Worm (Caenorhabditis elegans) whole organism, L3 larva: ENCODE measurements around the gene srbc-62.

Experiments used
- R02D3.7 ChIP-seq: fragments of 150-350 bp; optimal IDR thresholded peaks from 2 replicates; lab custom pipeline; 2014; ENCODE audit warnings: missing biosample characterization, missing genetic modification characterization
- ZK546.5 ChIP-seq: sonication (generic microtip); optimal IDR thresholded peaks from 2 replicates; lab custom pipeline; 2017; ENCODE audit warnings: missing biosample characterization, missing genetic modification characterization
- aly-2 ChIP-seq: fragments of 150-350 bp; optimal IDR thresholded peaks from 2 replicates; lab custom pipeline; 2014; ENCODE audit warnings: missing biosample characterization, missing genetic modification characterization
- ceh-16 ChIP-seq: sonication (generic microtip); optimal IDR thresholded peaks from 2 replicates; lab custom pipeline; 2017; ENCODE audit warnings: missing biosample characterization, missing genetic modification characterization
- ceh-28 ChIP-seq: fragments of 150-350 bp; optimal IDR thresholded peaks from 2 replicates; lab custom pipeline; 2014; ENCODE audit warnings: missing biosample characterization, missing genetic modification reagents, missing genetic modification characterization
- ceh-82 ChIP-seq: fragments of 150-350 bp; optimal IDR thresholded peaks from 2 replicates; lab custom pipeline; 2014; ENCODE audit warnings: missing biosample characterization, missing genetic modification characterization
- ceh-9 ChIP-seq: sonication (generic microtip); optimal IDR thresholded peaks from 2 replicates; lab custom pipeline; 2018; ENCODE audit warnings: missing biosample characterization, missing genetic modification characterization
- daf-12 ChIP-seq: fragments of 150-350 bp; optimal IDR thresholded peaks from 2 replicates; lab custom pipeline; 2014; ENCODE audit warnings: missing biosample characterization, missing genetic modification reagents, missing genetic modification characterization
- egl-27 ChIP-seq: sonication (generic microtip); optimal IDR thresholded peaks from 4 replicates; lab custom pipeline; 2017; ENCODE audit warnings: missing biosample characterization, missing genetic modification reagents, missing genetic modification characterization
- egl-5 ChIP-seq: fragments of 150-350 bp; optimal IDR thresholded peaks from 2 replicates; lab custom pipeline; 2017; ENCODE audit warnings: missing biosample characterization, missing genetic modification reagents, missing genetic modification characterization, inconsistent platforms
- elt-1 ChIP-seq: fragments of 150-350 bp; optimal IDR thresholded peaks from 2 replicates; lab custom pipeline; 2014; ENCODE audit warnings: missing biosample characterization, missing genetic modification characterization
- elt-2 ChIP-seq: sonication (generic microtip); optimal IDR thresholded peaks from 2 replicates; lab custom pipeline; 2016; ENCODE audit warnings: missing genetic modification reagents, mild to moderate bottlenecking, missing genetic modification characterization, missing compliant biosample characterization
- elt-3 ChIP-seq, 3 experiments: fragments of 150-350 bp in 1 of 3; sonication (generic microtip) in 2 of 3; optimal IDR thresholded peaks; 2 replicates in 2 of 3; 4 replicates in 1 of 3; lab custom pipeline; 2014 to 2017; ENCODE audit warnings: missing biosample characterization in 3 of 3, missing genetic modification characterization in 3 of 3
- eor-1 ChIP-seq, 2 experiments: fragments of 150-350 bp; optimal IDR thresholded peaks; 2 replicates each; lab custom pipeline; 2014 to 2018; ENCODE audit warnings: missing biosample characterization in 2 of 2, missing genetic modification characterization in 2 of 2
- fkh-10 ChIP-seq: sonication (generic microtip); optimal IDR thresholded peaks from 2 replicates; lab custom pipeline; 2017; ENCODE audit warnings: missing biosample characterization, missing genetic modification reagents, missing genetic modification characterization
- fkh-2 ChIP-seq: fragments of 150-350 bp; optimal IDR thresholded peaks from 2 replicates; lab custom pipeline; 2014; ENCODE audit warnings: missing biosample characterization, missing genetic modification reagents, missing genetic modification characterization
- fos-1 ChIP-seq: fragments of 150-350 bp; optimal IDR thresholded peaks from 2 replicates; lab custom pipeline; 2014; ENCODE audit warnings: missing biosample characterization, missing genetic modification characterization
- hmg-11 ChIP-seq: sonication (generic microtip); optimal IDR thresholded peaks from 2 replicates; lab custom pipeline; 2016; ENCODE audit warnings: missing genetic modification characterization, missing compliant biosample characterization
- lsy-12 ChIP-seq: sonication (generic microtip); optimal IDR thresholded peaks from 2 replicates; lab custom pipeline; 2016; ENCODE audit warnings: mild to moderate bottlenecking, missing genetic modification characterization, missing compliant biosample characterization
- mdl-1 ChIP-seq: fragments of 150-350 bp; optimal IDR thresholded peaks from 2 replicates; lab custom pipeline; 2014; ENCODE audit warnings: missing biosample characterization, missing genetic modification characterization
- mml-1 ChIP-seq: fragments of 150-350 bp; sonication (generic microtip); optimal IDR thresholded peaks from 3 replicates; lab custom pipeline; 2014; ENCODE audit warnings: missing biosample characterization, missing genetic modification characterization
- nfya-1 ChIP-seq: sonication (generic microtip); optimal IDR thresholded peaks from 2 replicates; lab custom pipeline; 2017; ENCODE audit warnings: missing genetic modification characterization, mild to moderate bottlenecking, missing compliant biosample characterization, antibody characterized with exemption, moderate library complexity; ENCODE audit not compliant: insufficient read depth
- nhr-12 ChIP-seq: fragments of 150-350 bp; optimal IDR thresholded peaks from 2 replicates; lab custom pipeline; 2014; ENCODE audit warnings: missing biosample characterization, missing genetic modification characterization
- nhr-237 ChIP-seq: fragments of 150-350 bp; optimal IDR thresholded peaks from 2 replicates; lab custom pipeline; 2014; ENCODE audit warnings: missing biosample characterization, missing genetic modification characterization
- nhr-25 ChIP-seq: sonication (generic microtip); optimal IDR thresholded peaks from 2 replicates; lab custom pipeline; 2017; ENCODE audit warnings: missing biosample characterization, missing genetic modification characterization
- nhr-43 ChIP-seq: sonication (generic microtip); optimal IDR thresholded peaks from 2 replicates; lab custom pipeline; 2016; ENCODE audit warnings: mild to moderate bottlenecking, missing genetic modification characterization, missing compliant biosample characterization; ENCODE audit not compliant: poor library complexity, severe bottlenecking
- nhr-67 ChIP-seq: fragments of 150-350 bp; optimal IDR thresholded peaks from 2 replicates; lab custom pipeline; 2014; ENCODE audit warnings: missing biosample characterization, missing genetic modification characterization
- nhr-76 ChIP-seq: fragments of 150-350 bp; sonication (generic microtip); optimal IDR thresholded peaks from 5 replicates; lab custom pipeline; 2014; ENCODE audit warnings: missing biosample characterization, missing genetic modification characterization
- nhr-77 ChIP-seq: fragments of 150-350 bp; optimal IDR thresholded peaks from 2 replicates; lab custom pipeline; 2014; ENCODE audit warnings: missing biosample characterization, missing genetic modification characterization
- sea-2 ChIP-seq: fragments of 150-350 bp; sonication (generic microtip); optimal IDR thresholded peaks from 4 replicates; lab custom pipeline; 2014; ENCODE audit warnings: missing biosample characterization, missing genetic modification reagents, missing genetic modification characterization
- skn-1 ChIP-seq: fragments of 150-350 bp; optimal IDR thresholded peaks from 2 replicates; lab custom pipeline; 2014; ENCODE audit warnings: missing biosample characterization, missing genetic modification characterization
- tbx-2 ChIP-seq: sonication (generic microtip); optimal IDR thresholded peaks from 2 replicates; lab custom pipeline; 2016; ENCODE audit warnings: mild to moderate bottlenecking, missing genetic modification characterization, missing compliant biosample characterization
- unc-62 ChIP-seq: fragments of 150-350 bp; sonication (generic microtip); optimal IDR thresholded peaks from 4 replicates; lab custom pipeline; 2014; ENCODE audit warnings: missing biosample characterization, missing genetic modification reagents, missing genetic modification characterization
- zag-1 ChIP-seq: fragments of 150-350 bp; optimal IDR thresholded peaks from 2 replicates; lab custom pipeline; 2014; ENCODE audit warnings: missing biosample characterization, missing genetic modification characterization
- ztf-11 ChIP-seq: fragments of 150-350 bp; optimal IDR thresholded peaks from 2 replicates; lab custom pipeline; 2014; ENCODE audit warnings: missing biosample characterization, missing genetic modification characterization
- ztf-4 ChIP-seq: fragments of 150-350 bp; optimal IDR thresholded peaks from 2 replicates; lab custom pipeline; 2014; ENCODE audit warnings: missing biosample characterization, missing genetic modification characterization

srbc-62 gene

DNA sequence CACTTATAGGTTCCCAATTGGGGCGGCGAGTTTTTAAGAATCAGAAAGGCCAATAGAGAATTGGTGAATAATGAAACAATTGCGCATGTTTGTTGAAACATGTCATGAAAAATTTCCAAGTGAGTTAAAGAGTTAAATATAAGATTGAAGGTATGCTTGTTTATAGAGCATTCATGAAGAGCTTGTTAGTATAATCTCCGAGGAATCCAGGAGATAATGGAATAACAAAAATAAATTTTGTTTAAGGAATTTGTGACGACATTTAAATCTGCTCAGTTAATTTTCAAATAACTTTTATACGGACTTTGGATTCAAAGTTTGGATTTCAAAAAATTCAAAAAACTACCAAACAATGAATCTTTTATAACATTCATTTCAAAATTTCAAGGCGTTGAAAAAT lies 27.4 kb upstream of the srbc-62 start, which contains the start of gene str-199:
str-199 (minus strand) TSS at position 101 of the 400 bp plus-strand sequence.
- no peak for TF ChIP-seq eor-1 (tag; optimal IDR thresholded peaks at IDR 0.05; lab: Kevin White, UChicago)
- TF ChIP-seq nhr-12 (tag; lab: Kevin White, UChicago) = no peak
- TF ChIP-seq fkh-2 (tag; lab: Kevin White, UChicago) = no peak
- no peak for TF ChIP-seq ztf-4 (tag; lab: Kevin White, UChicago)
- TF ChIP-seq hmg-11 (tag; lab: Kevin White, UChicago) = no peak
- no peak for TF ChIP-seq nhr-25
- TF ChIP-seq ceh-28 (tag; lab: Kevin White, UChicago) = no peak
- TF ChIP-seq, all 47 proteins: peak for 0

DNA sequence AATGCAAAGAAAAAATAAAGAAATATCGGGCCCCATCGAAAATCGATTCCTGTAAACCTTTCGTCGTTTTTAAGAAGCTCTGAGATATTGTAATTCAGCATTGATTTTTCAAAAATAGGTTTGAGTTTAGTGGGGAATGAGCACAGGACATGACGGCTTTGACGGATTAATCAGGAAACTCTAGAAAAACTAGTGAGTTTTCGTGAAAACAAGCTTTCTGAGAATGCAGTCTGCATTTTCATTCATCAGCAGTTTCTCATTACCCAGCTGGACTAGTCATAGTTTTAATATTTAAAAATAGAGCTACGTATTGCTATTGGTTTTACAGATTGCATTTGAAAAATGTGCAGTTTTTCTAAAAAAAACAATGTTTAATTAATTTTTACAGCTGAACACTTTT lies 25.6 kb upstream of the srbc-62 start, which contains the start of gene srz-47:
srz-47 (minus strand) TSS at position 101 of the 400 bp plus-strand sequence.
- TF ChIP-seq nfya-1 (tag; lab: Kevin White, UChicago) (no peak), ztf-11 (tag; lab: Kevin White, UChicago) (no peak), ceh-82 (tag; lab: Kevin White, UChicago) (no peak), nhr-237 (tag; lab: Kevin White, UChicago) (no peak), eor-1 (tag; optimal IDR thresholded peaks at IDR 0.05; lab: Kevin White, UChicago) (no peak), sea-2 (GFP tag; lab: Kevin White, UChicago) (no peak)

DNA sequence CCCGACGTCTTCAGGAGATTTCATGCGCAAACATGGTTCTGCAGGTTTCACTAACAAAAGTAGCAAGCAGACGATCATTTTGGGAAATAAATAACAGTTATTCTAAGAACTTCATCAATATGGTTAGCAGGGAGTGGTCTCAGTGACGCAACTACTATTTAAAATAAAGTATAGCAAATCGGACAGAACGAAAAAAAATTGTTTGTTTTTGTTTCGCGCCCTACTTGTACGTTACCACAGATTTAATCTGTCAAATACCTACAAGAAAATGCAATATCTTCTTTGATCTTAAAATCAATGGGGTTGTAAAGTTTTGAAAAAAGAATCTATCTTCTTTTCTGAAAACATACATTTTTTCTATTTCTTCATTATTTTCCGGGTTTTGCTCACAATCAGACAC lies 18.9 kb upstream of the srbc-62 start, which contains the start of gene srz-96:
srz-96 (plus strand) TSS at position 301 of the 400 bp plus-strand sequence.
- TF ChIP-seq unc-62 (no peak), mdl-1 (tag; lab: Kevin White, UChicago) (no peak), egl-27 (no peak), ceh-28 (tag; lab: Kevin White, UChicago) (no peak), egl-5 (no peak), ztf-11 (tag; lab: Kevin White, UChicago) (no peak), ztf-4 (tag; lab: Kevin White, UChicago) (no peak), nfya-1 (tag; lab: Kevin White, UChicago) (no peak), nhr-43 (tag; lab: Kevin White, UChicago) (no peak), fkh-2 (tag; lab: Kevin White, UChicago) (no peak)

DNA sequence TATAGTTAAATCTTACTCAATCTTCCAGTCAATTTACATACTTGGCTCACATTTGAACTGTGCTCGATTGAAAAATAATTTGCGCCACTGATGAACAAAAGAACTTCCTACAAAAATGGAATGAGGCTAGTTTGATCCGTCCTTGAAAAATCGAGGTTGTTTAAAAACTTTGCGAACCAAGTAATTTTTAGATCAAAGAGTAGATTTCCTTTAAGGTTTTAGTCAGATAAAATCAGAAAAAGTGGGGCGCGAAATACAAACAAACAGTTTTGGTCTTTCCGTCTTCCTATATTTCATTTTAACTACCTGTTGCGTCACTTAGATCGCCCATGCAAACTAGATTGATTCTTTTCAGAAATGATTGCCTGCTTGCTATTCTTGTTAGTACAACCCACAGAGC lies 15.9 kb upstream of the srbc-62 start, which contains the start of gene Y68A4A.10:
Y68A4A.10 (plus strand) TSS at position 301 of the 400 bp plus-strand sequence.
- TF ChIP-seq hmg-11 (tag; lab: Kevin White, UChicago) (no peak), ceh-28 (tag; lab: Kevin White, UChicago) (no peak), mml-1 (no peak), fos-1 (no peak), aly-2 (tag; lab: Kevin White, UChicago) (no peak), skn-1 (tag; lab: Kevin White, UChicago) (no peak)

DNA sequence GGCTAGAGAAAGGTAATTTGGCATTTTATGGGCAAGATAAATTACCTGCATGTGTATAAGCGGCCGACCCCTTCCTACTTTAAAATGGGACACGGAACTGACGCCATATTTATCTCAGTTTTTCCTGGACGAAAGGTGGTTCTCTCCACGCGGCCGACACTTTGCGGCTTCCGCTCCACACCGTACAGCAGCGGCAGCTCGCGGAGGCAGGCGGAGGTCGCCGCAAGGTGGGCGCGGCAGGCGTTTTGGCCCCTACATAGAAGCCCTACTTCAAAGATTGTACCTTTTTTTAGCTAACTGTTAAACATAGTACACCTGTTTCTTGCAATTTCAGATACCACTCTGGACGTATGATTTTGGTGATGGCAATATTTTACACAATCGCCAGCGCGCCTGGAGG lies 11.3 kb upstream of the srbc-62 start:
- TF ChIP-seq egl-5 = no peak
- TF ChIP-seq elt-2 (tag; lab: Kevin White, UChicago) = no peak
- TF ChIP-seq elt-1 (tag; lab: Kevin White, UChicago) = no peak
- TF ChIP-seq elt-3 (tag; optimal IDR thresholded peaks at IDR 0.05; lab: Kevin White, UChicago) = no peak
- TF ChIP-seq ceh-82 (tag; lab: Kevin White, UChicago) = no peak
- TF ChIP-seq daf-12 (tag; lab: Kevin White, UChicago) = no peak
- no peak for TF ChIP-seq mml-1
- TF ChIP-seq nhr-67 (tag; lab: Kevin White, UChicago) = no peak
- no peak for TF ChIP-seq nhr-77 (tag; lab: Kevin White, UChicago)
- TF ChIP-seq ceh-16 = no peak
- no peak for TF ChIP-seq ceh-9
- no peak for TF ChIP-seq fkh-10

DNA sequence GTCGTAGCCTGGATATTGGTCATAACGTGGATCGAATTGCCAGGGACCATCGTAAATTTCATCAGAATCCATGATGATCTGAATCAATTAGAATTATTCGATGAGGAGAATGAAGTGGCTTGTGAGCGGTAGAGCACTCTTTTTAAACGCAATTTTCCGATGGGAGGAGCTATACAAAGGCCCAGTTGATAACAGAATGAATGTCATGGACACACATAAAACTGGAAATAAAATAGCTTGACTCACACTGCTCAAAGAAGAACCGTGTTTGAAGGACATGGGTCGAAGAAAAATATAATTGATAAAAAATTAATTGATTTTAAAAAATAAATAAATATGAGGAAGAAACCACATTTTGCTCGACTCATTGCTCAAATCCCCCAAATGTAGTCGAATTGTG lies 9.7 kb upstream of the srbc-62 start, which contains the start of gene Y68A4A.13:
Y68A4A.13 (minus strand) TSS at position 101 of the 400 bp plus-strand sequence.
- TF ChIP-seq ceh-28 (tag; lab: Kevin White, UChicago) = no peak
- TF ChIP-seq nhr-25 = no peak
- TF ChIP-seq unc-62 = no peak
- TF ChIP-seq nhr-76 (tag; lab: Kevin White, UChicago) = no peak
- TF ChIP-seq skn-1 (tag; lab: Kevin White, UChicago) = no peak
- TF ChIP-seq elt-1 (tag; lab: Kevin White, UChicago) = no peak
- TF ChIP-seq nhr-77 (tag; lab: Kevin White, UChicago) = no peak
- TF ChIP-seq ztf-4 (tag; lab: Kevin White, UChicago) = no peak
- no peak for TF ChIP-seq ztf-11 (tag; lab: Kevin White, UChicago)
- TF ChIP-seq nhr-12 (tag; lab: Kevin White, UChicago) = no peak
- no peak for TF ChIP-seq ZK546.5 (tag; lab: Kevin White, UChicago)
- no peak for TF ChIP-seq daf-12 (tag; lab: Kevin White, UChicago)
- no peak for TF ChIP-seq nfya-1 (tag; lab: Kevin White, UChicago)
- no peak for TF ChIP-seq eor-1 (tag; optimal IDR thresholded peaks at IDR 0.05; lab: Kevin White, UChicago)
- TF ChIP-seq R02D3.7 = no peak
- no peak for TF ChIP-seq mdl-1 (tag; lab: Kevin White, UChicago)
- TF ChIP-seq zag-1 = no peak
- TF ChIP-seq tbx-2 (tag; lab: Kevin White, UChicago) = no peak
- TF ChIP-seq lsy-12 (tag; lab: Kevin White, UChicago) = no peak
